ENCODE assay signal across 1 fruit fly cellular context in the genomic region with DNA sequence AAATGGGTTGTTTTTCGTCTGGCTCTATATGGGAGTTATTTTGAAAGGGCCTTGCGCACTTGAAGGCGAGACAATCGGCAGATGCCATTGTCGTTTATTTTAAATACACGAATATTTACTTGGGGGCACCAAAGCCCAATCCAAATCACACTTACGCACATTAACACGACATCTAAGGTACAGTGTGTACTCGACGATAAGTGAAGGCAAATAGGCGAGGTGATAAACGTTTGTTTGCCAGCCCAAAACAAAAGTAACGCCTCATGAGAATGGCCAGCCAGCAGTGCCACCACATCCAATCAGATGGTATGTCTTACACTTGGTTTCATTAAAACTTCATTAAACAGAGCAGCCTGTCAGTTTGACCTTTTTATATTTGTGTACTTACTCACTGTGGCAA.
TF ChIP-seq lines count a peak whose summit lies in the region.

No protein-coding gene starts in this region.

TF ChIP-seq in whole organism, embryonic, 481 proteins besides CTCF, POLR2A, EP300 and RAD21 (continued from another document and continues in another):
- TF ChIP-seq CG11093 (GFP tag; IDR thresholded peaks at IDR 0.05; lab: Robert Waterston, UW) (no peak), CG11085 (GFP tag; IDR thresholded peaks at IDR 0.05; lab: Robert Waterston, UW) (no peak), br (optimal IDR thresholded peaks at IDR 0.05; lab: Kevin White, UChicago) (no peak), Bdp1 (GFP tag; optimal IDR thresholded peaks at IDR 0.05; lab: Kevin White, UChicago) (no peak), lilli (GFP tag; optimal IDR thresholded peaks at IDR 0.05; lab: Kevin White, UChicago) (no peak), CG31224 (GFP tag; IDR thresholded peaks at IDR 0.05; lab: Robert Waterston, UW) (no peak), nerfin-1 (tag; optimal IDR thresholded peaks at IDR 0.05; lab: Kevin White, UChicago) (peak; percentile 23), CG6813 (GFP tag; optimal IDR thresholded peaks at IDR 0.05; lab: Kevin White, UChicago) (peak; percentile 75), eyg (GFP tag; optimal IDR thresholded peaks at IDR 0.05; lab: Kevin White, UChicago) (no peak), CG16779 (GFP tag; IDR thresholded peaks at IDR 0.05; lab: Robert Waterston, UW) (no peak), CG43689 (GFP tag; IDR thresholded peaks at IDR 0.05; lab: Robert Waterston, UW) (no peak), CG3407 (GFP tag; optimal IDR thresholded peaks at IDR 0.05; lab: Kevin White, UChicago) (peak; percentile 80), CG12744 (GFP tag; optimal IDR thresholded peaks at IDR 0.05; lab: Kevin White, UChicago) (no peak), CG16813 (GFP tag; IDR thresholded peaks at IDR 0.05; lab: Robert Waterston, UW; ENCODE audit: partially characterized antibody) (no peak), sens-2 (GFP tag; IDR thresholded peaks at IDR 0.05; lab: Robert Waterston, UW) (0 out of 2 replicates have a peak, but pooled peaks have one; percentile 40), CG12659 (GFP tag; optimal IDR thresholded peaks at IDR 0.05; lab: Kevin White, UChicago) (peak; percentile 5), Dfd (GFP tag; optimal IDR thresholded peaks at IDR 0.05; lab: Kevin White, UChicago) (no peak), lola (GFP tag; optimal IDR thresholded peaks at IDR 0.05; lab: Kevin White, UChicago) (peak in 1 of 3 experiments; percentile 68), yki (optimal IDR thresholded peaks at IDR 0.05; lab: Kevin White, UChicago) (no peak), en (GFP tag; optimal IDR thresholded peaks at IDR 0.05; lab: Kevin White, UChicago) (peak; percentile 53), Poxn (GFP tag; IDR thresholded peaks at IDR 0.05; lab: Robert Waterston, UW) (no peak), CG18262 (tag; optimal IDR thresholded peaks at IDR 0.05; lab: Kevin White, UChicago) (peak; percentile 59), CG9215 (GFP tag; IDR thresholded peaks at IDR 0.05; lab: Robert Waterston, UW) (no peak), chm (GFP tag; IDR thresholded peaks at IDR 0.05; lab: Robert Waterston, UW) (peak; percentile 70; the same call in 1 of the 2 replicates), ATbp (GFP tag; optimal IDR thresholded peaks at IDR 0.05; lab: Kevin White, UChicago) (peak; percentile 73), Opbp (GFP tag; IDR thresholded peaks at IDR 0.05; lab: Robert Waterston, UW; ENCODE audit: partially characterized antibody) (no peak), CG6854 (GFP tag; optimal IDR thresholded peaks at IDR 0.05; lab: Kevin White, UChicago) (no peak), danr (GFP tag; IDR thresholded peaks at IDR 0.05; lab: Robert Waterston, UW) (no peak), CG4617 (GFP tag; optimal IDR thresholded peaks at IDR 0.05; lab: Kevin White, UChicago; ENCODE audit: borderline replicate concordance) (no peak), CG11560 (tag; IDR thresholded peaks at IDR 0.05; lab: Robert Waterston, UW) (no peak), CG11723 (GFP tag; optimal IDR thresholded peaks at IDR 0.05; lab: Kevin White, UChicago) (peak; percentile 1), lmd (GFP tag; IDR thresholded peaks at IDR 0.05; lab: Robert Waterston, UW) (no peak), tx (GFP tag; optimal IDR thresholded peaks at IDR 0.05; lab: Kevin White, UChicago) (no peak), D19A (tag; optimal IDR thresholded peaks at IDR 0.05; lab: Kevin White, UChicago) (peak; percentile 33), Mes4 (GFP tag; optimal IDR thresholded peaks at IDR 0.05; lab: Kevin White, UChicago) (peak; percentile 57), CG17186 (GFP tag; optimal IDR thresholded peaks at IDR 0.05; lab: Kevin White, UChicago) (peak; percentile 30), CG14014 (GFP tag; IDR thresholded peaks at IDR 0.05; lab: Robert Waterston, UW) (peak; percentile 34; the same call in 1 of the 2 replicates), so (GFP tag; IDR thresholded peaks at IDR 0.05; lab: Robert Waterston, UW) (0 out of 3 replicates have a peak, but pooled peaks have one; percentile 36), CG17359 (tag; optimal IDR thresholded peaks at IDR 0.05; lab: Kevin White, UChicago) (peak; percentile 33), Jarid2 (GFP tag; optimal IDR thresholded peaks at IDR 0.05; lab: Kevin White, UChicago) (peak; percentile 25), CG18599 (GFP tag; optimal IDR thresholded peaks at IDR 0.05; lab: Kevin White, UChicago) (peak; percentile 51), Dref (GFP tag; IDR thresholded peaks at IDR 0.05; lab: Robert Waterston, UW) (no peak), CG8290 (GFP tag; optimal IDR thresholded peaks at IDR 0.05; lab: Kevin White, UChicago) (no peak), CG8290 (tag; optimal IDR thresholded peaks at IDR 0.05; lab: Kevin White, UChicago) (peak; percentile 31 to 78), emc (GFP tag; optimal IDR thresholded peaks at IDR 0.05; lab: Kevin White, UChicago) (no peak), cwo (GFP tag; optimal IDR thresholded peaks at IDR 0.05; lab: Kevin White, UChicago) (no peak), Nf-YC (tag; optimal IDR thresholded peaks at IDR 0.05; lab: Kevin White, UChicago) (peak; percentile 28), zen2 (GFP tag; IDR thresholded peaks at IDR 0.05; lab: Robert Waterston, UW; ENCODE audit: partially characterized antibody) (no peak), Spps (tag; optimal IDR thresholded peaks at IDR 0.05; lab: Kevin White, UChicago) (peak; percentile 37), grn (GFP tag; optimal IDR thresholded peaks at IDR 0.05; lab: Kevin White, UChicago) (peak; percentile 59), inv (GFP tag; IDR thresholded peaks at IDR 0.05; lab: Robert Waterston, UW; ENCODE audit: partially characterized antibody) (no peak), gsb-n (tag; optimal IDR thresholded peaks at IDR 0.05; lab: Kevin White, UChicago) (peak; percentile 59), CG33213 (GFP tag; optimal IDR thresholded peaks at IDR 0.05; lab: Kevin White, UChicago) (peak; percentile 46), CG3847 (GFP tag; IDR thresholded peaks at IDR 0.05; lab: Robert Waterston, UW) (no peak), ham (GFP tag; IDR thresholded peaks at IDR 0.05; lab: Robert Waterston, UW) (no peak), nom (GFP tag; optimal IDR thresholded peaks at IDR 0.05; lab: Kevin White, UChicago) (no peak), Dp (GFP tag; optimal IDR thresholded peaks at IDR 0.05; lab: Kevin White, UChicago) (no peak), sd (tag; optimal IDR thresholded peaks at IDR 0.05; lab: Kevin White, UChicago) (no peak), row (GFP tag; IDR thresholded peaks at IDR 0.05; lab: Robert Waterston, UW) (peak; percentile 14; the same call in 1 of the 3 replicates), vvl (GFP tag; IDR thresholded peaks at IDR 0.05; lab: Robert Waterston, UW) (peak; percentile 64; the same call in 1 of the 2 replicates), CG4282 (GFP tag; optimal IDR thresholded peaks at IDR 0.05; lab: Kevin White, UChicago) (no peak), dmrt11E (tag; optimal IDR thresholded peaks at IDR 0.05; lab: Kevin White, UChicago) (peak; percentile 83), Fer1 (GFP tag; optimal IDR thresholded peaks at IDR 0.05; lab: Kevin White, UChicago) (no peak), Aef1 (GFP tag; IDR thresholded peaks at IDR 0.05; lab: Robert Waterston, UW) (no peak), MTF-1 (GFP tag; optimal IDR thresholded peaks at IDR 0.05; lab: Kevin White, UChicago; ENCODE audit: borderline replicate concordance) (peak; percentile 70), Xrp1 (GFP tag; IDR thresholded peaks at IDR 0.05; lab: Robert Waterston, UW) (peak; percentile 76), mld (GFP tag; IDR thresholded peaks at IDR 0.05; lab: Robert Waterston, UW; ENCODE audit: partially characterized antibody) (no peak), pita (GFP tag; optimal IDR thresholded peaks at IDR 0.05; lab: Kevin White, UChicago) (no peak), usp (GFP tag; optimal IDR thresholded peaks at IDR 0.05; lab: Kevin White, UChicago) (no peak), wor (GFP tag; IDR thresholded peaks at IDR 0.05; lab: Robert Waterston, UW) (no peak), CG7963 (GFP tag; IDR thresholded peaks at IDR 0.05; lab: Robert Waterston, UW; ENCODE audit: partially characterized antibody) (no peak), B-H1 (GFP tag; IDR thresholded peaks at IDR 0.05; lab: Robert Waterston, UW) (no peak), CG9876 (GFP tag; optimal IDR thresholded peaks at IDR 0.05; lab: Kevin White, UChicago) (no peak), Side (GFP tag; optimal IDR thresholded peaks at IDR 0.05; lab: Kevin White, UChicago) (peak; percentile 71), crol (GFP tag; IDR thresholded peaks at IDR 0.05; lab: Robert Waterston, UW) (no peak), CG7357 (GFP tag; IDR thresholded peaks at IDR 0.05; lab: Robert Waterston, UW) (0 out of 3 replicates have a peak, but pooled peaks have one; percentile 13), CG10147 (GFP tag; optimal IDR thresholded peaks at IDR 0.05; lab: Kevin White, UChicago) (no peak), CG4404 (GFP tag; IDR thresholded peaks at IDR 0.05; lab: Robert Waterston, UW) (no peak), CG4854 (GFP tag; optimal IDR thresholded peaks at IDR 0.05; lab: Kevin White, UChicago) (peak; percentile 24), ci (GFP tag; IDR thresholded peaks at IDR 0.05; lab: Robert Waterston, UW) (peak; percentile 81), CG15011 (GFP tag; optimal IDR thresholded peaks at IDR 0.05; lab: Kevin White, UChicago) (peak; percentile 4), CG1602 (GFP tag; optimal IDR thresholded peaks at IDR 0.05; lab: Kevin White, UChicago) (peak; percentile 53), esg (GFP tag; conservative IDR thresholded peaks at IDR 0.05; lab: Robert Waterston, UW) (no peak), caup (GFP tag; optimal IDR thresholded peaks at IDR 0.05; lab: Kevin White, UChicago; ENCODE audit: severe bottlenecking) (peak; percentile 26), oc (tag; optimal IDR thresholded peaks at IDR 0.05; lab: Kevin White, UChicago) (no peak), gt (GFP tag; IDR thresholded peaks at IDR 0.05; lab: Robert Waterston, UW) (no peak), dm (GFP tag; optimal IDR thresholded peaks at IDR 0.05; lab: Kevin White, UChicago) (no peak), CG15073 (GFP tag; optimal IDR thresholded peaks at IDR 0.05; lab: Kevin White, UChicago) (no peak), CG1647 (GFP tag; optimal IDR thresholded peaks at IDR 0.05; lab: Kevin White, UChicago) (no peak), CG2678 (tag; optimal IDR thresholded peaks at IDR 0.05; lab: Kevin White, UChicago) (peak; percentile 60), ro (GFP tag; IDR thresholded peaks at IDR 0.05; lab: Robert Waterston, UW) (no peak), tgo (GFP tag; IDR thresholded peaks at IDR 0.05; lab: Robert Waterston, UW) (no peak), GATAe (GFP tag; conservative IDR thresholded peaks at IDR 0.05; lab: Robert Waterston, UW) (no peak), Doc2 (GFP tag; IDR thresholded peaks at IDR 0.05; lab: Robert Waterston, UW) (no peak), sqz (GFP tag; optimal IDR thresholded peaks at IDR 0.05; lab: Kevin White, UChicago) (peak; percentile 0), CG7556 (GFP tag; optimal IDR thresholded peaks at IDR 0.05; lab: Kevin White, UChicago) (peak; percentile 33), z (GFP tag; IDR thresholded peaks at IDR 0.05; lab: Robert Waterston, UW) (no peak), CG4328 (GFP tag; optimal IDR thresholded peaks at IDR 0.05; lab: Kevin White, UChicago) (peak; percentile 4), CG12391 (tag; optimal IDR thresholded peaks at IDR 0.05; lab: Kevin White, UChicago) (peak; percentile 18), CG32532 (GFP tag; IDR thresholded peaks at IDR 0.05; lab: Robert Waterston, UW) (no peak), pan (optimal IDR thresholded peaks at IDR 0.05; lab: Kevin White, UChicago) (no peak), pan (GFP tag; optimal IDR thresholded peaks at IDR 0.05 in 1 of 2, IDR thresholded peaks at IDR 0.05 in 1 of 2) (peak in 1 of 2 experiments; percentile 60), BEAF-32 (GFP tag; optimal IDR thresholded peaks at IDR 0.05; lab: Kevin White, UChicago) (no peak), CG17328 (GFP tag; IDR thresholded peaks at IDR 0.05; lab: Robert Waterston, UW) (peak; percentile 36; the same call in 1 of the 2 replicates), CG2129 (GFP tag; IDR thresholded peaks at IDR 0.05; lab: Robert Waterston, UW; ENCODE audit: partially characterized antibody) (no peak), CG30020 (tag; optimal IDR thresholded peaks at IDR 0.05; lab: Kevin White, UChicago) (no peak), Dek (tag; optimal IDR thresholded peaks at IDR 0.05; lab: Kevin White, UChicago) (no peak), CG4360 (GFP tag; IDR thresholded peaks at IDR 0.05; lab: Robert Waterston, UW) (peak; percentile 53; the same call in 1 of the 2 replicates), Six4 (GFP tag; optimal IDR thresholded peaks at IDR 0.05; lab: Kevin White, UChicago) (no peak), ab (GFP tag; optimal IDR thresholded peaks at IDR 0.05; lab: Kevin White, UChicago) (no peak), CG4707 (GFP tag; optimal IDR thresholded peaks at IDR 0.05; lab: Kevin White, UChicago) (peak; percentile 26), Max (GFP tag; optimal IDR thresholded peaks at IDR 0.05; lab: Kevin White, UChicago) (no peak), tup (GFP tag; optimal IDR thresholded peaks at IDR 0.05; lab: Kevin White, UChicago) (no peak), Hand (GFP tag; optimal IDR thresholded peaks at IDR 0.05; lab: Kevin White, UChicago) (no peak), CG18476 (GFP tag; optimal IDR thresholded peaks at IDR 0.05; lab: Kevin White, UChicago) (peak; percentile 30), org-1 (GFP tag; optimal IDR thresholded peaks at IDR 0.05; lab: Kevin White, UChicago) (peak; percentile 32), tin (GFP tag; optimal IDR thresholded peaks at IDR 0.05; lab: Kevin White, UChicago) (no peak), Drgx (GFP tag; IDR thresholded peaks at IDR 0.05; lab: Robert Waterston, UW) (no peak), CG5245 (GFP tag; optimal IDR thresholded peaks at IDR 0.05; lab: Kevin White, UChicago) (no peak), MBD-R2 (GFP tag; IDR thresholded peaks at IDR 0.05; lab: Robert Waterston, UW) (no peak), CG13894 (tag; optimal IDR thresholded peaks at IDR 0.05; lab: Kevin White, UChicago) (no peak), CG7745 (tag; optimal IDR thresholded peaks at IDR 0.05; lab: Kevin White, UChicago) (peak; percentile 73), abd-A (tag; optimal IDR thresholded peaks at IDR 0.05; lab: Kevin White, UChicago) (no peak), CG12219 (GFP tag; optimal IDR thresholded peaks at IDR 0.05; lab: Kevin White, UChicago) (peak; percentile 37), CG1233 (GFP tag; optimal IDR thresholded peaks at IDR 0.05; lab: Kevin White, UChicago) (peak; percentile 57), CG10654 (GFP tag; optimal IDR thresholded peaks at IDR 0.05; lab: Kevin White, UChicago) (no peak), Sry-β (GFP tag; optimal IDR thresholded peaks at IDR 0.05; lab: Kevin White, UChicago) (peak; percentile 17), bab2 (GFP tag; optimal IDR thresholded peaks at IDR 0.05; lab: Kevin White, UChicago) (peak; percentile 63), CHES-1-like (GFP tag; optimal IDR thresholded peaks at IDR 0.05; lab: Kevin White, UChicago) (peak; percentile 3)
